Worm (Caenorhabditis elegans) whole organism, L4 larva: Measurements from ENCODE around the gene hyl-1.

Experiments
- ceh-82 ChIP-seq: sonication (generic microtip); optimal IDR thresholded peaks from 2 replicates; lab custom pipeline; 2017; ENCODE audit warnings: missing biosample characterization, missing genetic modification characterization
- daf-19 ChIP-seq: fragments of 200-800 bp; sonication (Bioruptor generic); conservative IDR thresholded peaks from 2 replicates; pipeline ENCODE4 v1.3.6; 2022; ENCODE audit warnings: missing genetic modification characterization, missing compliant biosample characterization
- lin-39 ChIP-seq: fragments of 150-350 bp; optimal IDR thresholded peaks from 2 replicates; lab custom pipeline; 2014; ENCODE audit warnings: missing biosample characterization, missing genetic modification reagents, missing genetic modification characterization
- nhr-25 ChIP-seq: sonication (generic microtip); optimal IDR thresholded peaks from 2 replicates; lab custom pipeline; 2017; ENCODE audit warnings: missing genetic modification characterization, mild to moderate bottlenecking, missing compliant biosample characterization, antibody characterized with exemption, moderate library complexity, borderline replicate concordance; ENCODE audit not compliant: insufficient read depth

ce11 chrIV:8585076-8586033, 46.4 kb downstream of the hyl-1 start, which contains the start of gene catp-7:
- TF ChIP-seq lin-39 (tag; lab: Kevin White, UChicago) = no peak
- no peak for TF ChIP-seq daf-19
- no peak for TF ChIP-seq ceh-82
- no peak for TF ChIP-seq nhr-25 (tag; lab: Kevin White, UChicago)
